Worm (Caenorhabditis elegans) whole organism, L3 larva: ENCODE measurements around the gene idpc-2.

ENCODE experiments used
- R02D3.7 ChIP-seq: fragments of 150-350 bp; optimal IDR thresholded peaks from 2 replicates; lab custom pipeline; 2014; ENCODE audit warnings: missing biosample characterization, missing genetic modification characterization
- ceh-28 ChIP-seq: fragments of 150-350 bp; optimal IDR thresholded peaks from 2 replicates; lab custom pipeline; 2014; ENCODE audit warnings: missing biosample characterization, missing genetic modification reagents, missing genetic modification characterization
- egl-27 ChIP-seq: sonication (generic microtip); optimal IDR thresholded peaks from 4 replicates; lab custom pipeline; 2017; ENCODE audit warnings: missing biosample characterization, missing genetic modification reagents, missing genetic modification characterization
- egl-5 ChIP-seq: fragments of 150-350 bp; optimal IDR thresholded peaks from 2 replicates; lab custom pipeline; 2017; ENCODE audit warnings: missing biosample characterization, missing genetic modification reagents, missing genetic modification characterization, inconsistent platforms
- elt-1 ChIP-seq: fragments of 150-350 bp; optimal IDR thresholded peaks from 2 replicates; lab custom pipeline; 2014; ENCODE audit warnings: missing biosample characterization, missing genetic modification characterization
- elt-2 ChIP-seq: sonication (generic microtip); optimal IDR thresholded peaks from 2 replicates; lab custom pipeline; 2016; ENCODE audit warnings: missing genetic modification reagents, mild to moderate bottlenecking, missing genetic modification characterization, missing compliant biosample characterization
- elt-3 ChIP-seq, 3 experiments: fragments of 150-350 bp in 1 of 3; sonication (generic microtip) in 2 of 3; optimal IDR thresholded peaks; 2 replicates in 2 of 3; 4 replicates in 1 of 3; lab custom pipeline; 2014 to 2017; ENCODE audit warnings: missing biosample characterization in 3 of 3, missing genetic modification characterization in 3 of 3
- eor-1 ChIP-seq, 2 experiments: fragments of 150-350 bp; optimal IDR thresholded peaks; 2 replicates each; lab custom pipeline; 2014 to 2018; ENCODE audit warnings: missing biosample characterization in 2 of 2, missing genetic modification characterization in 2 of 2
- fkh-2 ChIP-seq: fragments of 150-350 bp; optimal IDR thresholded peaks from 2 replicates; lab custom pipeline; 2014; ENCODE audit warnings: missing biosample characterization, missing genetic modification reagents, missing genetic modification characterization
- jun-1 ChIP-seq: fragments of 150-350 bp; optimal IDR thresholded peaks from 2 replicates; lab custom pipeline; 2014; ENCODE audit warnings: missing biosample characterization, missing genetic modification reagents, missing genetic modification characterization
- lin-39 ChIP-seq: fragments of 150-350 bp; optimal IDR thresholded peaks from 2 replicates; lab custom pipeline; 2018; ENCODE audit warnings: missing biosample characterization, missing genetic modification reagents, missing genetic modification characterization
- lsy-12 ChIP-seq: sonication (generic microtip); optimal IDR thresholded peaks from 2 replicates; lab custom pipeline; 2016; ENCODE audit warnings: mild to moderate bottlenecking, missing genetic modification characterization, missing compliant biosample characterization
- mml-1 ChIP-seq: fragments of 150-350 bp; sonication (generic microtip); optimal IDR thresholded peaks from 3 replicates; lab custom pipeline; 2014; ENCODE audit warnings: missing biosample characterization, missing genetic modification characterization
- nfya-1 ChIP-seq: sonication (generic microtip); optimal IDR thresholded peaks from 2 replicates; lab custom pipeline; 2017; ENCODE audit warnings: missing genetic modification characterization, mild to moderate bottlenecking, missing compliant biosample characterization, antibody characterized with exemption, moderate library complexity; ENCODE audit not compliant: insufficient read depth
- nhr-11 ChIP-seq: fragments of 150-350 bp; optimal IDR thresholded peaks from 2 replicates; lab custom pipeline; 2014; ENCODE audit warnings: missing biosample characterization, missing genetic modification characterization
- nhr-12 ChIP-seq: fragments of 150-350 bp; optimal IDR thresholded peaks from 2 replicates; lab custom pipeline; 2014; ENCODE audit warnings: missing biosample characterization, missing genetic modification characterization
- nhr-23 ChIP-seq: fragments of 150-350 bp; optimal IDR thresholded peaks from 2 replicates; lab custom pipeline; 2014; ENCODE audit warnings: missing biosample characterization, missing genetic modification reagents, missing genetic modification characterization
- nhr-25 ChIP-seq: sonication (generic microtip); optimal IDR thresholded peaks from 2 replicates; lab custom pipeline; 2017; ENCODE audit warnings: missing biosample characterization, missing genetic modification characterization
- nhr-28 ChIP-seq: fragments of 150-350 bp; optimal IDR thresholded peaks from 2 replicates; lab custom pipeline; 2014; ENCODE audit warnings: missing biosample characterization, missing genetic modification characterization
- nhr-76 ChIP-seq: fragments of 150-350 bp; sonication (generic microtip); optimal IDR thresholded peaks from 5 replicates; lab custom pipeline; 2014; ENCODE audit warnings: missing biosample characterization, missing genetic modification characterization
- nhr-77 ChIP-seq: fragments of 150-350 bp; optimal IDR thresholded peaks from 2 replicates; lab custom pipeline; 2014; ENCODE audit warnings: missing biosample characterization, missing genetic modification characterization
- pha-4 ChIP-seq: fragments of 150-350 bp; optimal IDR thresholded peaks from 2 replicates; lab custom pipeline; 2014; ENCODE audit warnings: missing biosample characterization, missing genetic modification reagents, missing genetic modification characterization
- pqm-1 ChIP-seq: fragments of 150-350 bp; optimal IDR thresholded peaks from 2 replicates; lab custom pipeline; 2017; ENCODE audit warnings: missing biosample characterization, missing genetic modification characterization, inconsistent platforms
- snpc-4 ChIP-seq: fragments of 150-350 bp; optimal IDR thresholded peaks from 2 replicates; lab custom pipeline; 2014; ENCODE audit warnings: missing biosample characterization, missing genetic modification characterization
- unc-39 ChIP-seq: sonication (generic microtip); optimal IDR thresholded peaks from 4 replicates; lab custom pipeline; 2017; ENCODE audit warnings: missing biosample characterization, missing genetic modification characterization
- unc-62 ChIP-seq: fragments of 150-350 bp; sonication (generic microtip); optimal IDR thresholded peaks from 4 replicates; lab custom pipeline; 2014; ENCODE audit warnings: missing biosample characterization, missing genetic modification reagents, missing genetic modification characterization

idpc-2 gene

ce11 chrV:8657911-8658310 is 36.8 kb upstream of the idpc-2 start:
- TF ChIP-seq nhr-25 (tag; lab: Kevin White, UChicago) (peak; percentile 6), fkh-2 (tag; lab: Kevin White, UChicago) (no peak), elt-3 (tag; optimal IDR thresholded peaks at IDR 0.05; lab: Kevin White, UChicago) (peak in 1 of 3 experiments; percentile 46), nhr-23 (tag; lab: Kevin White, UChicago) (peak; percentile 10)
- TF ChIP-seq, all 47 proteins: peak for 3

- no peak for TF ChIP-seq unc-39 (tag; lab: Kevin White, UChicago)
- no peak for TF ChIP-seq nhr-77 (tag; lab: Kevin White, UChicago)
- no peak for TF ChIP-seq mml-1 (tag; lab: Kevin White, UChicago)
- peak; percentile 90 for TF ChIP-seq elt-2 (tag; lab: Kevin White, UChicago)
- TF ChIP-seq nfya-1 (tag; lab: Kevin White, UChicago), result peak; percentile 18
- peak; percentile 83 for TF ChIP-seq pqm-1 (tag; lab: Kevin White, UChicago)
- TF ChIP-seq R02D3.7 (tag; lab: Kevin White, UChicago), result no peak
- peak; percentile 73 for TF ChIP-seq jun-1 (tag; lab: Kevin White, UChicago)
- TF ChIP-seq nhr-12 (tag; lab: Kevin White, UChicago), result no peak
- TF ChIP-seq unc-62, result no peak
- no peak for TF ChIP-seq nhr-25 (tag; lab: Kevin White, UChicago)
- no peak for TF ChIP-seq eor-1 (tag; optimal IDR thresholded peaks at IDR 0.05; lab: Kevin White, UChicago)
- no peak for TF ChIP-seq fkh-2 (tag; lab: Kevin White, UChicago)
- no peak for TF ChIP-seq nhr-28 (tag; lab: Kevin White, UChicago)
- TF ChIP-seq nhr-76, result peak; percentile 62
- no peak for TF ChIP-seq ceh-28 (tag; lab: Kevin White, UChicago)
- TF ChIP-seq pha-4 (tag; lab: Kevin White, UChicago), result peak; percentile 45
- peak; percentile 26 for TF ChIP-seq lin-39 (tag; lab: Kevin White, UChicago)
Observed at ce11 chrV:8654460-8655419, 33.6 kb upstream of the idpc-2 start.

- TF ChIP-seq nhr-25 (tag; lab: Kevin White, UChicago) (peak; percentile 55), nfya-1 (tag; lab: Kevin White, UChicago) (peak; percentile 22), nhr-76 (peak; percentile 19), nhr-23 (tag; lab: Kevin White, UChicago) (peak; percentile 75), elt-2 (tag; lab: Kevin White, UChicago) (peak; percentile 82), elt-3 (tag; optimal IDR thresholded peaks at IDR 0.05; lab: Kevin White, UChicago) (peak in 2 of 3 experiments; percentile 34 to 80), nhr-11 (tag; lab: Kevin White, UChicago) (no peak), egl-27 (tag; lab: Kevin White, UChicago) (no peak), pqm-1 (tag; lab: Kevin White, UChicago) (peak; percentile 71), egl-5 (no peak), lsy-12 (tag; lab: Kevin White, UChicago) (no peak), elt-1 (tag; lab: Kevin White, UChicago) (no peak), unc-62 (peak; percentile 81), snpc-4 (tag; lab: Kevin White, UChicago) (no peak)
Observed at ce11 chrV:8653080-8653821, 32.1 kb upstream of the idpc-2 start.

ce11 chrV:8652177-8652576 is 31.1 kb upstream of the idpc-2 start:
- TF ChIP-seq nhr-25 (tag; lab: Kevin White, UChicago), result peak; percentile 84
- TF ChIP-seq nhr-23 (tag; lab: Kevin White, UChicago), result peak; percentile 4
- TF ChIP-seq elt-1 (tag; lab: Kevin White, UChicago), result peak; percentile 67
- TF ChIP-seq lin-39 (tag; lab: Kevin White, UChicago), result peak; percentile 77
- TF ChIP-seq unc-39 (tag; lab: Kevin White, UChicago), result no peak
- no peak for TF ChIP-seq elt-3 (tag; optimal IDR thresholded peaks at IDR 0.05; lab: Kevin White, UChicago)
- TF ChIP-seq unc-62, result peak; percentile 65
